Fruit fly (Drosophila melanogaster) whole organism, pupa: Measurements from ENCODE around the gene Rpt6R.

ENCODE experiments used
- CG10348 ChIP-seq: fragments of 200-800 bp; sonication (Bioruptor generic); IDR thresholded peaks from 2 replicates; pipeline ENCODE4 v1.3.6; 2022; ENCODE audit warnings: missing biosample characterization, missing genetic modification characterization
- CG12605 ChIP-seq: fragments of 200-800 bp; sonication (Bioruptor generic); IDR thresholded peaks from 2 replicates; pipeline ENCODE4 v1.3.6; 2022; ENCODE audit warnings: missing biosample characterization, missing genetic modification characterization
- CG13204 ChIP-seq: fragments of 200-800 bp; sonication (Bioruptor generic); optimal IDR thresholded peaks from 2 replicates; lab custom pipeline; 2018; ENCODE audit warnings: missing biosample characterization, mild to moderate bottlenecking, missing genetic modification characterization, moderate library complexity
- CG14655 ChIP-seq: fragments of 200-800 bp; sonication (Bioruptor generic); optimal IDR thresholded peaks from 3 replicates; lab custom pipeline; 2017; ENCODE audit warnings: mild to moderate bottlenecking, missing biosample characterization, missing genetic modification reagents, missing genetic modification characterization
- CG17806 ChIP-seq: fragments of 200-800 bp; sonication (Bioruptor generic); optimal IDR thresholded peaks from 2 replicates; lab custom pipeline; 2018; ENCODE audit warnings: missing biosample characterization, mild to moderate bottlenecking, missing genetic modification characterization, moderate library complexity
- CG32121 ChIP-seq: fragments of 200-800 bp; sonication (Bioruptor generic); IDR thresholded peaks from 2 replicates; pipeline ENCODE4 v1.3.6; 2022; ENCODE audit warnings: missing biosample characterization, missing genetic modification characterization
- CG4496 ChIP-seq: fragments of 200-800 bp; sonication (Bioruptor generic); IDR thresholded peaks from 3 replicates; pipeline ENCODE4 v1.3.6; 2022; ENCODE audit warnings: missing biosample characterization, missing genetic modification characterization
- CG8159 ChIP-seq: fragments of 200-800 bp; sonication (Bioruptor generic); optimal IDR thresholded peaks from 3 replicates; lab custom pipeline; 2018; ENCODE audit warnings: missing biosample characterization, mild to moderate bottlenecking, missing genetic modification characterization, moderate library complexity
- CG8301 ChIP-seq: fragments of 200-800 bp; sonication (Bioruptor generic); optimal IDR thresholded peaks from 2 replicates; lab custom pipeline; 2018; ENCODE audit warnings: missing biosample characterization, mild to moderate bottlenecking, missing genetic modification characterization
- CG9948 ChIP-seq: fragments of 200-800 bp; sonication (Bioruptor generic); optimal IDR thresholded peaks from 2 replicates; lab custom pipeline; 2018; ENCODE audit warnings: missing biosample characterization, mild to moderate bottlenecking, missing genetic modification characterization, moderate library complexity
- EcR ChIP-seq: fragments of 200-800 bp; sonication (Bioruptor generic); optimal IDR thresholded peaks from 3 replicates; lab custom pipeline; 2019; ENCODE audit warnings: missing biosample characterization, missing genetic modification characterization, mild to moderate bottlenecking, moderate library complexity, missing genetic modification reagents
- Ets98B ChIP-seq: fragments of 200-800 bp; sonication (Bioruptor generic); IDR thresholded peaks from 2 replicates; pipeline ENCODE4 v1.3.6; 2022; ENCODE audit warnings: missing biosample characterization, missing genetic modification characterization
- Pif1B ChIP-seq: fragments of 200-800 bp; sonication (Bioruptor generic); optimal IDR thresholded peaks from 3 replicates; lab custom pipeline; 2016; ENCODE audit warnings: missing biosample characterization, missing genetic modification characterization
- Snoo ChIP-seq: fragments of 200-800 bp; sonication (Bioruptor generic); optimal IDR thresholded peaks from 3 replicates; lab custom pipeline; 2017; ENCODE audit warnings: missing biosample characterization, mild to moderate bottlenecking, missing genetic modification characterization, inconsistent platforms
- fd96Ca ChIP-seq: fragments of 200-800 bp; sonication (Bioruptor generic); IDR thresholded peaks from 3 replicates; pipeline ENCODE4 v1.3.6; 2022; ENCODE audit warnings: missing biosample characterization, missing genetic modification characterization
- rn ChIP-seq: fragments of 200-800 bp; sonication (Bioruptor generic); IDR thresholded peaks from 2 replicates; pipeline ENCODE4 v1.3.6; 2022; ENCODE audit warnings: missing biosample characterization, missing genetic modification characterization

Gene Rpt6R

DNA sequence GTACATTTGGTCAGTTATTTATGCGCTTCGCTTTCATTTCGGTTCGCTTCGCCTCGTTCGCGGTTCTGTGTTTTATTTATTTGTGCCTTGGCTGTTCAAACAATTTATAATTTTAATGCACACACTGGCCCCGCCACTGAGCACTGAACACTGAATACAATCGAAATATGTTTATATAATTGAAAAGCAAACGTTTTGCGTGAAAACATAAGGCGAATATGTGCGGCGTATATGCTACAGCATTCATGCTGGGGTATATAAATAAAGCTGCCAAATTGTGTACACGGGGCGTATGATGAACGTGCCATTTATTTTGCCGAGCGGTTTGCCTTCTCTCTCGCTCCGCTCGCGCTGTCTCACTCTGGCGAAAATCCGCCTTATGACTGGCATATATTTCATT is 46.6 kb downstream of the Rpt6R start:
- TF ChIP-seq CG13204 (GFP tag; lab: Kevin White, UChicago) (no peak), CG8301 (tag; lab: Kevin White, UChicago) (no peak), CG10348 (GFP tag; lab: Robert Waterston, UW) (no peak), CG9948 (tag; lab: Kevin White, UChicago) (no peak), rn (no peak), CG12605 (GFP tag; lab: Robert Waterston, UW) (no peak)

DNA sequence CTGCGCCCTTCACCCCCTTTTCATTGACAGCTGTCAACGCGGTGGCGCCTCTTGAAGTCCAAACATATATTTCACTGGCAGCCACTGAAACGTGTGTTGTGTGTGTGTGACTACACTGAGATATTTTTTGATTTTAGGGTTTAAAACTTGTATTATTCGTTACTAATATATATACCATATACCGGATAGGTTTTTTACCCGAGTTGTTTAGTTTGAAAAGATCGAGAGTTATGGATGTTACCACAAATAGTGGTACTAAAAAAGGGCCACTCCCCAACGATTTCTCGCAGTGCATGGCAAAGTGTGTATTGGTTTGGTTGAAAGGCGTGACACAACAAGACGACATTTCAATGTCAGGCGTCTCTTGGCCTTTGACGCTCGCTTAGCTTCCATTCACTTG is 47.1 kb downstream of the Rpt6R start:
- no peak for TF ChIP-seq Pif1B
- TF ChIP-seq Ets98B (GFP tag; lab: Robert Waterston, UW), result no peak
- no peak for TF ChIP-seq rn
- TF ChIP-seq CG17806 (tag; lab: Kevin White, UChicago), result no peak
- no peak for TF ChIP-seq CG8159 (tag; lab: Kevin White, UChicago)
- no peak for TF ChIP-seq CG8301 (tag; lab: Kevin White, UChicago)
- no peak for TF ChIP-seq CG9948 (tag; lab: Kevin White, UChicago)
- no peak for TF ChIP-seq CG4496 (GFP tag; lab: Robert Waterston, UW)
- TF ChIP-seq CG12605 (GFP tag; lab: Robert Waterston, UW), result no peak
- no peak for TF ChIP-seq Snoo
- no peak for TF ChIP-seq CG13204 (GFP tag; lab: Kevin White, UChicago)
- no peak for TF ChIP-seq EcR (GFP tag; lab: Kevin White, UChicago)
- no peak for TF ChIP-seq fd96Ca

DNA sequence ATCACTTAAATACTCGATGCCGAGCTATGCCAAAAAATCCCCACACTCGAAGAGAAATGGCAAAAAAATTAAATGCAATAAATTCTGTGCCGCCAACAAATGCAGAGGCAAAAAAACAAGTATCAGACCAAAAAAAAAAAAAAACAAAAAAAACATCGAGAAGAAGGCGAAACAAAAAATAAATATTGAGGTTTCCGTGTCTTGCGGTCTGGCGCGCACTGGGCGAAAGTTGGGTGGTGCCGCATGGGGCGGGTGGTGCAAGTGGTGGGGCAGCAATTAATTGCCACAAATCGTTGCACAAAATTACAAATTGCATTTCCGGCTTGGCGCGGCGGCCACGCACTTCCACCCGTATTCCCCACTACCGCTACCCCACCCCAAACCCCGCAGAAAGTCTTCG is 49.1 kb downstream of the Rpt6R start:
- TF ChIP-seq EcR (GFP tag; lab: Kevin White, UChicago) (no peak), CG14655 (GFP tag; lab: Kevin White, UChicago) (no peak), CG32121 (GFP tag; lab: Robert Waterston, UW) (peak; percentile 66), CG17806 (tag; lab: Kevin White, UChicago) (no peak), rn (peak; percentile 46; the same call in 1 of the 2 replicates), CG4496 (GFP tag; lab: Robert Waterston, UW) (no peak), CG13204 (GFP tag; lab: Kevin White, UChicago) (no peak), Ets98B (GFP tag; lab: Robert Waterston, UW) (no peak), CG10348 (GFP tag; lab: Robert Waterston, UW) (no peak), Pif1B (no peak)
